Worm (Caenorhabditis elegans) whole organism, mixed stage, embryonic: Measurements from ENCODE around the gene srsx-3.

Experiments
- bed-3 ChIP-seq: fragments of 200-800 bp; sonication (Bioruptor generic); optimal IDR thresholded peaks from 3 replicates; lab custom pipeline; 2018; ENCODE audit warnings: mild to moderate bottlenecking, missing genetic modification characterization, moderate library complexity, missing compliant biosample characterization
- blmp-1 ChIP-seq: fragments of 150-350 bp; optimal IDR thresholded peaks from 2 replicates; lab custom pipeline; 2014; ENCODE audit warnings: missing biosample characterization, missing genetic modification characterization
- ces-1 ChIP-seq: fragments of 150-350 bp; optimal IDR thresholded peaks from 2 replicates; lab custom pipeline; 2014; ENCODE audit warnings: missing biosample characterization, missing genetic modification reagents, missing genetic modification characterization
- lsy-2 ChIP-seq: fragments of 150-350 bp; optimal IDR thresholded peaks from 2 replicates; lab custom pipeline; 2014; ENCODE audit warnings: missing biosample characterization, missing genetic modification characterization
- mep-1 ChIP-seq: fragments of 150-350 bp; optimal IDR thresholded peaks from 2 replicates; lab custom pipeline; 2017; ENCODE audit warnings: missing biosample characterization, missing genetic modification reagents, missing genetic modification characterization, inconsistent platforms
- nhr-12 ChIP-seq: fragments of 150-350 bp; optimal IDR thresholded peaks from 2 replicates; lab custom pipeline; 2014; ENCODE audit warnings: missing biosample characterization, missing genetic modification characterization
- pha-4 ChIP-seq: fragments of 150-350 bp; optimal IDR thresholded peaks from 2 replicates; lab custom pipeline; 2018; ENCODE audit warnings: missing biosample characterization, missing genetic modification reagents, missing genetic modification characterization
- unc-62 ChIP-seq: fragments of 150-350 bp; optimal IDR thresholded peaks from 2 replicates; lab custom pipeline; 2014; ENCODE audit warnings: missing biosample characterization, missing genetic modification reagents, missing genetic modification characterization

- TF ChIP-seq ces-1 (no peak), blmp-1 (tag; lab: Kevin White, UChicago) (no peak), unc-62 (no peak), bed-3 (GFP tag; lab: Kevin White, UChicago) (no peak), lsy-2 (no peak), pha-4 (tag; lab: Kevin White, UChicago) (no peak), mep-1 (tag; lab: Kevin White, UChicago) (no peak), nhr-12 (no peak)
These were observed 34.3 kb upstream of the srsx-3 start for ce11 chrV:7971376-7971775.
